Fruit fly (Drosophila melanogaster): ENCODE results near the gene Tango10.

Gene Tango10

dm6 chrX:11714529-11715262 lies 5.3 kb upstream of the Tango10 start:
- TF ChIP-seq sage (GFP tag; optimal IDR thresholded peaks at IDR 0.05) = no peak
- TF ChIP-seq usp (GFP tag; optimal IDR thresholded peaks at IDR 0.05) = no peak
- TF ChIP-seq Rel (GFP tag; optimal IDR thresholded peaks at IDR 0.05) = no peak
- TF ChIP-seq Rel (tag; optimal IDR thresholded peaks at IDR 0.05) = peak; percentile 42
- peak; percentile 28 for TF ChIP-seq fru (GFP tag; optimal IDR thresholded peaks at IDR 0.05)
- peak; percentile 47 for TF ChIP-seq HLH106 (tag; optimal IDR thresholded peaks at IDR 0.05)
- peak; percentile 62 for TF ChIP-seq br (GFP tag; optimal IDR thresholded peaks at IDR 0.05)
- peak; percentile 88 for TF ChIP-seq woc (GFP tag; optimal IDR thresholded peaks at IDR 0.05)
- no peak for TF ChIP-seq Hr78 (GFP tag; optimal IDR thresholded peaks at IDR 0.05)
- TF ChIP-seq OdsH (GFP tag; optimal IDR thresholded peaks at IDR 0.05) = peak; percentile 40
- TF ChIP-seq psq (GFP tag; optimal IDR thresholded peaks at IDR 0.05) = peak; percentile 99
- peak in 1 of 2 experiments; percentile 56 for TF ChIP-seq foxo (GFP tag; optimal IDR thresholded peaks at IDR 0.05)
- peak; percentile 48 for TF ChIP-seq brk (GFP tag; optimal IDR thresholded peaks at IDR 0.05)
- peak; percentile 44 for TF ChIP-seq dmrt93B (GFP tag; optimal IDR thresholded peaks at IDR 0.05)
- TF ChIP-seq Hr83 (GFP tag; optimal IDR thresholded peaks at IDR 0.05; ENCODE audit: poor library complexity, severe bottlenecking) = peak; percentile 22
- no peak for TF ChIP-seq CG9705 (GFP tag; optimal IDR thresholded peaks at IDR 0.05)
- TF ChIP-seq dl (GFP tag; optimal IDR thresholded peaks at IDR 0.05; ENCODE audit: insufficient read depth in 1 of 2, partially characterized antibody in 2 of 2) = peak; percentile 15 to 57
- TF ChIP-seq Dfd (GFP tag; optimal IDR thresholded peaks at IDR 0.05) = no peak

dm6 chrX:11715263-11715659 lies 4.8 kb upstream of the Tango10 start, which contains the start of gene Amun:
Gene Amun, minus strand, starts transcription at chrX:11715565.
- peak; percentile 45 for TF ChIP-seq Jra (GFP tag; optimal IDR thresholded peaks at IDR 0.05)
- no peak for TF ChIP-seq sv (GFP tag; optimal IDR thresholded peaks at IDR 0.05)
- TF ChIP-seq dmrt93B (GFP tag; optimal IDR thresholded peaks at IDR 0.05) = no peak
- TF ChIP-seq woc (GFP tag; optimal IDR thresholded peaks at IDR 0.05) = peak; percentile 70
- peak; percentile 59 for TF ChIP-seq h (GFP tag; optimal IDR thresholded peaks at IDR 0.05)
- TF ChIP-seq CrebA (GFP tag; optimal IDR thresholded peaks at IDR 0.05; ENCODE audit: borderline replicate concordance) = no peak
- TF ChIP-seq CG32264 (GFP tag; optimal IDR thresholded peaks at IDR 0.05) = no peak
- no peak for TF ChIP-seq usp (GFP tag; optimal IDR thresholded peaks at IDR 0.05)
- TF ChIP-seq Mio (GFP tag; optimal IDR thresholded peaks at IDR 0.05) = no peak
- peak; percentile 54 for TF ChIP-seq HLH106 (tag; optimal IDR thresholded peaks at IDR 0.05)
- TF ChIP-seq N (GFP tag; optimal IDR thresholded peaks at IDR 0.05) = no peak
- peak; percentile 11 for TF ChIP-seq Rel (GFP tag; optimal IDR thresholded peaks at IDR 0.05)
- no peak for TF ChIP-seq Rel (tag; optimal IDR thresholded peaks at IDR 0.05)
- TF ChIP-seq Dfd (GFP tag; optimal IDR thresholded peaks at IDR 0.05) = no peak
- TF ChIP-seq dl (GFP tag; optimal IDR thresholded peaks at IDR 0.05; ENCODE audit: insufficient read depth in 1 of 2, partially characterized antibody in 2 of 2) = no peak
- TF ChIP-seq Abd-B (GFP tag; optimal IDR thresholded peaks at IDR 0.05) = no peak
- no peak for TF ChIP-seq Vsx2 (GFP tag; optimal IDR thresholded peaks at IDR 0.05; ENCODE audit: partially characterized antibody)
- no peak for TF ChIP-seq jim (GFP tag; optimal IDR thresholded peaks at IDR 0.05)
- no peak for TF ChIP-seq lola (GFP tag; optimal IDR thresholded peaks at IDR 0.05)
- TF ChIP-seq tai (GFP tag; optimal IDR thresholded peaks at IDR 0.05) = no peak
- TF ChIP-seq Myc (optimal IDR thresholded peaks at IDR 0.05) = no peak
- peak; percentile 49 for TF ChIP-seq ey (GFP tag; optimal IDR thresholded peaks at IDR 0.05)
- TF ChIP-seq Hr78 (GFP tag; optimal IDR thresholded peaks at IDR 0.05) = no peak
- no peak for TF ChIP-seq pan (optimal IDR thresholded peaks at IDR 0.05)
- TF ChIP-seq fru (GFP tag; optimal IDR thresholded peaks at IDR 0.05) = peak; percentile 64
- no peak for TF ChIP-seq dsf (GFP tag; optimal IDR thresholded peaks at IDR 0.05; ENCODE audit: borderline replicate concordance)
- peak; percentile 40 for TF ChIP-seq OdsH (GFP tag; optimal IDR thresholded peaks at IDR 0.05)
- TF ChIP-seq Sp1 (GFP tag; optimal IDR thresholded peaks at IDR 0.05) = peak; percentile 58
- peak; percentile 68 for TF ChIP-seq Hr83 (GFP tag; optimal IDR thresholded peaks at IDR 0.05; ENCODE audit: poor library complexity, severe bottlenecking)
- TF ChIP-seq Hnf4 (GFP tag; optimal IDR thresholded peaks at IDR 0.05) = peak; percentile 61
- TF ChIP-seq foxo (GFP tag; optimal IDR thresholded peaks at IDR 0.05) = peak in 1 of 2 experiments; percentile 57
- no peak for TF ChIP-seq rgr (GFP tag; optimal IDR thresholded peaks at IDR 0.05)
- TF ChIP-seq CG9705 (GFP tag; optimal IDR thresholded peaks at IDR 0.05) = peak; percentile 1
- TF ChIP-seq sage (GFP tag; optimal IDR thresholded peaks at IDR 0.05) = no peak
- peak; percentile 5 for TF ChIP-seq br (GFP tag; optimal IDR thresholded peaks at IDR 0.05)
- TF ChIP-seq GATAd (GFP tag; optimal IDR thresholded peaks at IDR 0.05) = no peak
- TF ChIP-seq Dif (GFP tag; optimal IDR thresholded peaks at IDR 0.05; ENCODE audit: partially characterized antibody) = no peak
- no peak for TF ChIP-seq brk (GFP tag; optimal IDR thresholded peaks at IDR 0.05)
- TF ChIP-seq psq (GFP tag; optimal IDR thresholded peaks at IDR 0.05) = no peak

All from whole organism, wandering third instar larva.